Worm (Caenorhabditis elegans) whole organism, L2 larva: ENCODE results near the gene clec-72.

ENCODE experiments used
- F13H6.1 ChIP-seq: sonication (generic microtip); optimal IDR thresholded peaks from 2 replicates; lab custom pipeline; 2016; ENCODE audit warnings: missing genetic modification characterization, missing compliant biosample characterization
- alr-1 ChIP-seq: fragments of 150-350 bp; optimal IDR thresholded peaks from 2 replicates; lab custom pipeline; 2014; ENCODE audit warnings: missing biosample characterization, missing genetic modification characterization
- dmd-4 ChIP-seq: sonication (generic microtip); optimal IDR thresholded peaks from 2 replicates; lab custom pipeline; 2017; ENCODE audit warnings: missing biosample characterization, missing genetic modification characterization
- elt-3 ChIP-seq: sonication (generic microtip); optimal IDR thresholded peaks from 2 replicates; lab custom pipeline; 2017; ENCODE audit warnings: missing biosample characterization, missing genetic modification characterization
- mdl-1 ChIP-seq, 2 experiments: fragments of 150-350 bp in 1 of 2; sonication (generic microtip) in 1 of 2; optimal IDR thresholded peaks; 2 replicates each; lab custom pipeline; 2017; ENCODE audit warnings: missing biosample characterization in 2 of 2, missing genetic modification characterization in 2 of 2
- nhr-12 ChIP-seq: fragments of 150-350 bp; optimal IDR thresholded peaks from 2 replicates; lab custom pipeline; 2014; ENCODE audit warnings: missing biosample characterization, missing genetic modification characterization
- nhr-77 ChIP-seq: fragments of 150-350 bp; optimal IDR thresholded peaks from 2 replicates; lab custom pipeline; 2014; ENCODE audit warnings: missing biosample characterization, missing genetic modification characterization
- unc-39 ChIP-seq: fragments of 150-350 bp; optimal IDR thresholded peaks from 2 replicates; lab custom pipeline; 2014; ENCODE audit warnings: missing biosample characterization, missing genetic modification characterization
- ztf-11 ChIP-seq: sonication (generic microtip); optimal IDR thresholded peaks from 2 replicates; lab custom pipeline; 2017; ENCODE audit warnings: missing biosample characterization, missing genetic modification characterization

ce11 chrIV:3918160-3918559, 26.5 kb upstream of the clec-72 start, which contains the start of gene F56D6.23:
- TF ChIP-seq mdl-1 (tag; optimal IDR thresholded peaks at IDR 0.05; lab: Kevin White, UChicago) (no peak), F13H6.1 (tag; lab: Kevin White, UChicago) (no peak), alr-1 (tag; lab: Kevin White, UChicago) (no peak), nhr-12 (tag; lab: Kevin White, UChicago) (no peak), dmd-4 (tag; lab: Kevin White, UChicago) (no peak), elt-3 (tag; lab: Kevin White, UChicago) (no peak), ztf-11 (no peak), unc-39 (tag; lab: Kevin White, UChicago) (no peak), nhr-77 (no peak)
